Worm (Caenorhabditis elegans) whole organism, L4 larva: ENCODE data around the gene dsb-2.

Experiments used
- F26F4.8 ChIP-seq: fragments of 200-800 bp; sonication (Bioruptor generic); conservative IDR thresholded peaks from 2 replicates; pipeline ENCODE4 v1.3.6; 2022; ENCODE audit warnings: missing genetic modification characterization, missing compliant biosample characterization
- F37D6.2 ChIP-seq: sonication (generic microtip); optimal IDR thresholded peaks from 2 replicates; lab custom pipeline; 2016; ENCODE audit warnings: mild to moderate bottlenecking, missing genetic modification characterization, missing compliant biosample characterization
- T20F7.1 ChIP-seq: fragments of 200-800 bp; sonication (Bioruptor generic); optimal IDR thresholded peaks from 2 replicates; lab custom pipeline; 2018; ENCODE audit warnings: mild to moderate bottlenecking, missing genetic modification characterization, missing compliant biosample characterization
- Y5F2A.4 ChIP-seq: fragments of 200-800 bp; sonication (Bioruptor generic); optimal IDR thresholded peaks from 2 replicates; lab custom pipeline; 2018; ENCODE audit warnings: mild to moderate bottlenecking, missing genetic modification characterization, missing compliant biosample characterization
- Y75B8A.6 ChIP-seq: fragments of 200-800 bp; sonication (Bioruptor generic); IDR thresholded peaks from 2 replicates; pipeline ENCODE4 v1.3.6; 2022; ENCODE audit warnings: missing genetic modification reagents, missing genetic modification characterization, missing compliant biosample characterization
- aha-1 ChIP-seq: fragments of 150-350 bp; peaks from one replicate; lab custom pipeline; 2014; ENCODE audit warnings: missing biosample characterization, missing genetic modification characterization
- ama-1 ChIP-seq: fragments of 150-350 bp; optimal IDR thresholded peaks from 2 replicates; lab custom pipeline; 2014; ENCODE audit warnings: inconsistent platforms, mixed read lengths
- arid-1 ChIP-seq: fragments of 200-800 bp; sonication (Bioruptor generic); conservative IDR thresholded peaks from 2 replicates; pipeline ENCODE4 v1.3.6; 2022; ENCODE audit warnings: missing genetic modification reagents, missing genetic modification characterization, missing compliant biosample characterization
- ceh-28 ChIP-seq: fragments of 150-350 bp; optimal IDR thresholded peaks from 2 replicates; lab custom pipeline; 2014; ENCODE audit warnings: missing biosample characterization, missing genetic modification reagents, missing genetic modification characterization
- ces-1 ChIP-seq: fragments of 150-350 bp; sonication (generic microtip); optimal IDR thresholded peaks from 4 replicates; lab custom pipeline; 2014; ENCODE audit warnings: missing biosample characterization, missing genetic modification reagents, missing genetic modification characterization
- daf-16 ChIP-seq, 3 experiments: sonication (generic microtip); optimal IDR thresholded peaks; 2 replicates each; lab custom pipeline; 2016 to 2017; ENCODE audit warnings: missing genetic modification characterization in 3 of 3, missing genetic modification reagents in 3 of 3, mild to moderate bottlenecking in 2 of 3, missing compliant biosample characterization in 2 of 3, missing biosample characterization in 1 of 3, moderate library complexity in 1 of 3
- dmd-6 ChIP-seq: fragments of 200-800 bp; sonication (Bioruptor generic); IDR thresholded peaks from 2 replicates; pipeline ENCODE4 v1.3.6; 2022; ENCODE audit warnings: missing genetic modification reagents, missing genetic modification characterization, missing compliant biosample characterization
- dmd-8 ChIP-seq: fragments of 200-800 bp; sonication (Bioruptor generic); IDR thresholded peaks from 2 replicates; pipeline ENCODE4 v1.3.6; 2022; ENCODE audit warnings: missing genetic modification characterization, missing compliant biosample characterization
- dpl-1 ChIP-seq: fragments of 150-350 bp; optimal IDR thresholded peaks from 2 replicates; lab custom pipeline; 2014; ENCODE audit warnings: missing biosample characterization, missing genetic modification reagents, missing genetic modification characterization
- fkh-10 ChIP-seq: fragments of 150-350 bp; optimal IDR thresholded peaks from 2 replicates; lab custom pipeline; 2014; ENCODE audit warnings: missing biosample characterization, missing genetic modification reagents, missing genetic modification characterization
- gei-8 ChIP-seq: fragments of 200-800 bp; sonication (Bioruptor generic); optimal IDR thresholded peaks from 2 replicates; lab custom pipeline; 2018; ENCODE audit warnings: mild to moderate bottlenecking, missing genetic modification characterization, missing compliant biosample characterization
- hif-1 ChIP-seq, 2 experiments: sonication (generic microtip); optimal IDR thresholded peaks; 2 replicates each; lab custom pipeline; 2016 to 2017; ENCODE audit warnings: missing compliant biosample characterization in 2 of 2, missing genetic modification characterization in 2 of 2, missing genetic modification reagents in 2 of 2, missing genotype in 2 of 2, mild to moderate bottlenecking in 1 of 2
- hlh-11 ChIP-seq: fragments of 200-800 bp; sonication (Bioruptor generic); optimal IDR thresholded peaks from 2 replicates; lab custom pipeline; 2018; ENCODE audit warnings: mild to moderate bottlenecking, missing genetic modification characterization, missing compliant biosample characterization
- hlh-30 ChIP-seq: sonication (generic microtip); optimal IDR thresholded peaks from 2 replicates; lab custom pipeline; 2017; ENCODE audit warnings: antibody characterized with exemption, mild to moderate bottlenecking, missing genetic modification characterization, missing compliant biosample characterization; ENCODE audit not compliant: insufficient read depth
- hmg-1.1 ChIP-seq: fragments of 200-800 bp; sonication (Bioruptor generic); IDR thresholded peaks from 2 replicates; pipeline ENCODE4 v1.3.6; 2022; ENCODE audit warnings: missing genetic modification reagents, missing genetic modification characterization, missing compliant biosample characterization
- lin-1 ChIP-seq: fragments of 200-800 bp; sonication (Bioruptor generic); IDR thresholded peaks from 2 replicates; pipeline ENCODE4 v1.3.6; 2022; ENCODE audit warnings: missing genetic modification reagents, missing genetic modification characterization, missing compliant biosample characterization
- lin-13 ChIP-seq: fragments of 150-350 bp; optimal IDR thresholded peaks from 2 replicates; lab custom pipeline; 2014; ENCODE audit warnings: missing biosample characterization, missing genetic modification reagents, missing genetic modification characterization
- lin-15B ChIP-seq: fragments of 150-350 bp; sonication (generic microtip); optimal IDR thresholded peaks from 3 replicates; lab custom pipeline; 2014; ENCODE audit warnings: missing biosample characterization, missing genetic modification characterization
- mdl-1 ChIP-seq, 2 experiments: fragments of 150-350 bp in 1 of 2; sonication (generic microtip) in 1 of 2; optimal IDR thresholded peaks; 2 replicates each; lab custom pipeline; 2014 to 2017; ENCODE audit warnings: missing biosample characterization in 2 of 2, missing genetic modification characterization in 2 of 2
- mep-1 ChIP-seq: fragments of 150-350 bp; sonication (generic microtip); optimal IDR thresholded peaks from 3 replicates; lab custom pipeline; 2014; ENCODE audit warnings: missing biosample characterization, missing genetic modification characterization
- mes-2 ChIP-seq: sonication (generic microtip); optimal IDR thresholded peaks from 2 replicates; lab custom pipeline; 2016; ENCODE audit warnings: missing genotype, mild to moderate bottlenecking, missing genetic modification characterization, missing compliant biosample characterization; ENCODE audit not compliant: poor library complexity, severe bottlenecking
- mxl-3 ChIP-seq: fragments of 200-800 bp; sonication (Bioruptor generic); optimal IDR thresholded peaks from 2 replicates; lab custom pipeline; 2018; ENCODE audit warnings: mild to moderate bottlenecking, missing genetic modification characterization, missing compliant biosample characterization
- nhr-102 ChIP-seq: sonication (generic microtip); optimal IDR thresholded peaks from 2 replicates; lab custom pipeline; 2016; ENCODE audit warnings: mild to moderate bottlenecking, missing genetic modification characterization, moderate library complexity, missing compliant biosample characterization
- nhr-11 ChIP-seq: fragments of 150-350 bp; optimal IDR thresholded peaks from 2 replicates; lab custom pipeline; 2014; ENCODE audit warnings: missing biosample characterization, missing genetic modification characterization
- nhr-25 ChIP-seq: sonication (generic microtip); optimal IDR thresholded peaks from 2 replicates; lab custom pipeline; 2017; ENCODE audit warnings: missing genetic modification characterization, mild to moderate bottlenecking, missing compliant biosample characterization, antibody characterized with exemption, moderate library complexity, borderline replicate concordance; ENCODE audit not compliant: insufficient read depth
- nhr-28 ChIP-seq: fragments of 150-350 bp; optimal IDR thresholded peaks from 2 replicates; lab custom pipeline; 2014; ENCODE audit warnings: missing biosample characterization, missing genetic modification characterization
- nhr-41 ChIP-seq: fragments of 200-800 bp; sonication (Bioruptor generic); IDR thresholded peaks from 2 replicates; pipeline ENCODE4 v1.3.6; 2022; ENCODE audit warnings: missing genetic modification reagents, missing genetic modification characterization, missing compliant biosample characterization
- nhr-42 ChIP-seq: fragments of 200-800 bp; sonication (Bioruptor generic); IDR thresholded peaks from 2 replicates; pipeline ENCODE4 v1.3.6; 2022; ENCODE audit warnings: missing genetic modification characterization, missing compliant biosample characterization
- nhr-48 ChIP-seq: sonication (generic microtip); optimal IDR thresholded peaks from 2 replicates; lab custom pipeline; 2016; ENCODE audit warnings: mild to moderate bottlenecking, missing genetic modification characterization, missing compliant biosample characterization
- nhr-6 ChIP-seq: fragments of 150-350 bp; optimal IDR thresholded peaks from 2 replicates; lab custom pipeline; 2014; ENCODE audit warnings: missing biosample characterization, missing genetic modification characterization
- pha-4 ChIP-seq, 2 experiments: fragments of 150-350 bp in 1 of 2; fragments of 200-800 bp in 1 of 2; sonication (Bioruptor generic) in 1 of 2; IDR thresholded peaks in 1 of 2; optimal IDR thresholded peaks in 1 of 2; 2 replicates each; pipeline versions ENCODE4 v1.3.6 to Lab custom; 2014 to 2022; ENCODE audit warnings: missing genetic modification characterization in 2 of 2, missing genetic modification reagents in 2 of 2, missing biosample characterization in 1 of 2, missing compliant biosample characterization in 1 of 2
- rbr-2 ChIP-seq: sonication (generic microtip); optimal IDR thresholded peaks from 2 replicates; lab custom pipeline; 2016; ENCODE audit warnings: missing genotype, missing genetic modification characterization, missing compliant biosample characterization
- set-16 ChIP-seq: fragments of 200-800 bp; sonication (Bioruptor generic); IDR thresholded peaks from 2 replicates; pipeline ENCODE4 v1.3.6; 2022; ENCODE audit warnings: missing genetic modification reagents, missing genetic modification characterization, missing compliant biosample characterization
- snpc-1.2 ChIP-seq: fragments of 200-800 bp; sonication (Bioruptor generic); IDR thresholded peaks from 2 replicates; pipeline ENCODE4 v1.3.6; 2022; ENCODE audit warnings: missing genetic modification reagents, missing genetic modification characterization, missing compliant biosample characterization
- snpc-4 ChIP-seq: fragments of 150-350 bp; optimal IDR thresholded peaks from 2 replicates; lab custom pipeline; 2014; ENCODE audit warnings: missing biosample characterization, missing genetic modification characterization
- unc-130 ChIP-seq: sonication (generic microtip); optimal IDR thresholded peaks from 2 replicates; lab custom pipeline; 2016; ENCODE audit warnings: missing genetic modification reagents, missing genetic modification characterization, missing compliant biosample characterization
- unc-62 ChIP-seq, 3 experiments: fragments of 150-350 bp in 1 of 3; sonication (generic microtip); optimal IDR thresholded peaks in 2 of 3; peaks in 1 of 3; 1 replicate in 1 of 3; 2 replicates in 2 of 3; lab custom pipeline; 2014 to 2017; ENCODE audit warnings: missing biosample characterization in 3 of 3, missing genetic modification characterization in 3 of 3, missing genetic modification reagents in 3 of 3, missing genotype in 1 of 3

dsb-2 gene

ce11 chrII:14390036-14390763, 20.7 kb upstream of the dsb-2 start, which contains the start of the genes kbp-3 and nurf-1 (continued):
- no peak for TF ChIP-seq nhr-102 (tag; lab: Kevin White, UChicago)
- TF ChIP-seq nhr-11, result peak; percentile 45
- no peak for TF ChIP-seq gei-8 (GFP tag; lab: Kevin White, UChicago)
- no peak for TF ChIP-seq T20F7.1
- no peak for TF ChIP-seq dmd-8 (GFP tag; lab: Robert Waterston, UW)
- TF ChIP-seq mes-2 (tag; lab: Kevin White, UChicago), result peak; percentile 95

ce11 chrII:14393766-14394165, 17.1 kb upstream of the dsb-2 start:
- TF ChIP-seq lin-1 (GFP tag; lab: Robert Waterston, UW), result no peak
- TF ChIP-seq aha-1 (tag; lab: Kevin White, UChicago), result peak; percentile 94
- no peak for TF ChIP-seq nhr-11
- TF ChIP-seq, all 104 proteins: peak for 1

ce11 chrII:14399595-14399994, 11.3 kb upstream of the dsb-2 start:
- TF ChIP-seq daf-16 (GFP tag; optimal IDR thresholded peaks at IDR 0.05; lab: Kevin White, UChicago), result peak in 1 of 2 experiments; percentile 38
- peak; percentile 79 for TF ChIP-seq daf-16 (tag; optimal IDR thresholded peaks at IDR 0.05; lab: Kevin White, UChicago)
- peak; percentile 76 for TF ChIP-seq nhr-11
- peak; percentile 3 for TF ChIP-seq nhr-25 (tag; lab: Kevin White, UChicago)
- TF ChIP-seq ama-1, result peak; percentile 39
- peak; percentile 48 for TF ChIP-seq fkh-10 (GFP tag; lab: Kevin White, UChicago)
- TF ChIP-seq rbr-2 (tag; lab: Kevin White, UChicago), result peak; percentile 77
- peak; percentile 91 for TF ChIP-seq mep-1 (tag; lab: Kevin White, UChicago)
- 0 out of 2 replicates have a peak, but pooled peaks have one; percentile 6 for TF ChIP-seq arid-1 (GFP tag; lab: Robert Waterston, UW)
- TF ChIP-seq ceh-28 (tag; lab: Kevin White, UChicago), result peak; percentile 19
- peak; percentile 61 for TF ChIP-seq F37D6.2
- peak; percentile 51 for TF ChIP-seq lin-15B (tag; lab: Kevin White, UChicago)
- TF ChIP-seq unc-62 (GFP tag; optimal IDR thresholded peaks at IDR 0.05 in 1 of 2; lab: Kevin White, UChicago), result no peak
- no peak for TF ChIP-seq unc-62 (tag; optimal IDR thresholded peaks at IDR 0.05; lab: Kevin White, UChicago)
- no peak for TF ChIP-seq F26F4.8 (GFP tag; lab: Robert Waterston, UW)
- TF ChIP-seq hmg-1.1 (GFP tag; lab: Robert Waterston, UW), result peak; percentile 77
- peak; percentile 56 for TF ChIP-seq nhr-102 (tag; lab: Kevin White, UChicago)
- no peak for TF ChIP-seq snpc-1.2
- TF ChIP-seq hlh-11 (tag; lab: Kevin White, UChicago), result peak; percentile 82
- peak; percentile 83 for TF ChIP-seq dpl-1
- no peak for TF ChIP-seq set-16 (GFP tag; lab: Robert Waterston, UW)
- peak; percentile 30 for TF ChIP-seq nhr-48
- TF ChIP-seq hif-1 (tag; optimal IDR thresholded peaks at IDR 0.05; lab: Kevin White, UChicago), result peak in 1 of 2 experiments; percentile 82
- TF ChIP-seq hlh-30 (tag; lab: Kevin White, UChicago), result peak; percentile 99
- TF ChIP-seq snpc-4 (tag; lab: Kevin White, UChicago), result no peak
- TF ChIP-seq pha-4 (GFP tag; IDR thresholded peaks at IDR 0.05; lab: Robert Waterston, UW), result peak; percentile 47; the same call in 1 of the 2 replicates
- TF ChIP-seq pha-4 (tag; optimal IDR thresholded peaks at IDR 0.05; lab: Kevin White, UChicago), result no peak
- no peak for TF ChIP-seq Y5F2A.4 (GFP tag; lab: Kevin White, UChicago)
- no peak for TF ChIP-seq Y75B8A.6
- peak; percentile 63 for TF ChIP-seq dmd-6 (GFP tag; lab: Robert Waterston, UW)
- peak; percentile 79 to 96 for TF ChIP-seq mdl-1 (tag; optimal IDR thresholded peaks at IDR 0.05; lab: Kevin White, UChicago)
- peak; percentile 86 for TF ChIP-seq nhr-28 (tag; lab: Kevin White, UChicago)
- peak; percentile 65 for TF ChIP-seq lin-13 (GFP tag; lab: Kevin White, UChicago)
- no peak for TF ChIP-seq nhr-41 (GFP tag; lab: Robert Waterston, UW)
- peak; percentile 99 for TF ChIP-seq mes-2 (tag; lab: Kevin White, UChicago)
- TF ChIP-seq nhr-42 (GFP tag; lab: Robert Waterston, UW), result peak; percentile 54; the same call in 1 of the 2 replicates
- no peak for TF ChIP-seq unc-130
- peak; percentile 85 for TF ChIP-seq nhr-6 (tag; lab: Kevin White, UChicago)
- TF ChIP-seq aha-1 (tag; lab: Kevin White, UChicago), result peak; percentile 97
- peak; percentile 55 for TF ChIP-seq ces-1 (GFP tag; lab: Kevin White, UChicago)
- TF ChIP-seq mxl-3 (GFP tag; lab: Kevin White, UChicago), result peak; percentile 87
